Worm (Caenorhabditis elegans) whole organism, late embryonic: ENCODE results near the gene F56C3.3.

Experiments used
- ama-1 ChIP-seq: fragments of 150-350 bp; optimal IDR thresholded peaks from 2 replicates; lab custom pipeline; 2014
- hlh-30 ChIP-seq: sonication (generic microtip); optimal IDR thresholded peaks from 2 replicates; lab custom pipeline; 2017; ENCODE audit warnings: antibody characterized with exemption, missing genetic modification characterization, missing compliant biosample characterization; ENCODE audit not compliant: insufficient read depth
- nfya-1 ChIP-seq: sonication (generic microtip); optimal IDR thresholded peaks from 2 replicates; lab custom pipeline; 2017; ENCODE audit warnings: missing genetic modification characterization, mild to moderate bottlenecking, missing compliant biosample characterization, antibody characterized with exemption, moderate library complexity
- pha-4 ChIP-seq: fragments of 150-350 bp; optimal IDR thresholded peaks from 2 replicates; lab custom pipeline; 2018; ENCODE audit warnings: missing biosample characterization, missing genetic modification reagents, missing genetic modification characterization
- unc-3 ChIP-seq, 2 experiments: fragments of 200-800 bp in 1 of 2; sonication (Bioruptor generic) in 1 of 2; sonication (generic microtip) in 1 of 2; conservative IDR thresholded peaks in 1 of 2; optimal IDR thresholded peaks in 1 of 2; 2 replicates each; pipeline versions ENCODE4 v1.3.6 to Lab custom; 2016 to 2022; ENCODE audit warnings: missing compliant biosample characterization in 2 of 2, missing genetic modification characterization in 2 of 2, missing genetic modification reagents in 1 of 2
- ztf-16 ChIP-seq: sonication (generic microtip); optimal IDR thresholded peaks from 2 replicates; lab custom pipeline; 2017; ENCODE audit warnings: missing genetic modification characterization, missing compliant biosample characterization

DNA sequence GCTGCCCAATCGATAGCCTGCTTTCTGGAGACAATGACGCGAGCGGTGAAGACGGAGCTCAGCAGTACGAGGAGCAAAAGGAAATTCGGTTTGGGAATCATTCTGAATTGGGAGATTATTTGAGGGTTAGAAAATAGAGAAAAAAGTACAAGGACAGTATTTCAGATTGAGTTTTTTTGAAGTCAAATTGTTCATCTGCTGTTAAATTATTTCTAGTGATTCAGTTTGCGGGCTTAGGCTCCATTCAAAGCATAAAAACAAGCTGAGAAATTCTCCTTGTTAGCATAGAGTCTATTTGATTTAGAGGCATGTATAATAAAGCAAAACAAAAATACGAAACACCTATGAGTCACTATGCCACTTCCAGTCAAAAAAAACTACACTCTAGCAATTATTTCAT lies 9.2 kb upstream of the F56C3.3 start, which contains the start of gene dgn-2:
- TF ChIP-seq ztf-16 (tag; lab: Kevin White, UChicago): no peak
- no peak for TF ChIP-seq pha-4
- no peak for TF ChIP-seq nfya-1
- TF ChIP-seq ama-1: no peak
- TF ChIP-seq unc-3 (GFP tag; conservative IDR thresholded peaks at IDR 0.05; lab: Robert Waterston, UW): no peak
- TF ChIP-seq unc-3 (tag; optimal IDR thresholded peaks at IDR 0.05; lab: Kevin White, UChicago): no peak
- no peak for TF ChIP-seq hlh-30
